Worm (Caenorhabditis elegans): ENCODE measurements around the gene F32A5.4.
A peak's percentile ranks its signal among the peaks of the same experiment; 100 is the strongest.

Gene F32A5.4

ce11 chrII:7269783-7270182 is 40.8 kb downstream of the F32A5.4 start:
- TF ChIP-seq fkh-10 (GFP tag; optimal IDR thresholded peaks at IDR 0.05) (no peak), pros-1 (tag; optimal IDR thresholded peaks at IDR 0.05) (no peak), Y22D7AL.16 (tag; optimal IDR thresholded peaks at IDR 0.05) (no peak), ref-2 (tag; optimal IDR thresholded peaks at IDR 0.05) (no peak), ceh-14 (tag; optimal IDR thresholded peaks at IDR 0.05) (no peak), unc-3 (GFP tag; conservative IDR thresholded peaks at IDR 0.05) (no peak), unc-3 (tag; optimal IDR thresholded peaks at IDR 0.05) (no peak), rnt-1 (tag; optimal IDR thresholded peaks at IDR 0.05) (no peak), lim-6 (tag; optimal IDR thresholded peaks at IDR 0.05) (no peak), K02D7.2 (tag; optimal IDR thresholded peaks at IDR 0.05) (no peak), ceh-2 (tag; optimal IDR thresholded peaks at IDR 0.05) (no peak), pqm-1 (tag; optimal IDR thresholded peaks at IDR 0.05) (no peak)

- no peak for TF ChIP-seq che-1 (tag; optimal IDR thresholded peaks at IDR 0.05)
- no peak for TF ChIP-seq madf-2 (tag; optimal IDR thresholded peaks at IDR 0.05)
- no peak for TF ChIP-seq K09A11.1 (tag; optimal IDR thresholded peaks at IDR 0.05; ENCODE audit: insufficient read depth)
- no peak for TF ChIP-seq hlh-8 (tag; optimal IDR thresholded peaks at IDR 0.05)
- TF ChIP-seq elt-4 (tag; optimal IDR thresholded peaks at IDR 0.05) = no peak
- TF ChIP-seq npax-4 (tag; optimal IDR thresholded peaks at IDR 0.05) = no peak
- no peak for TF ChIP-seq C08G9.2 (tag; optimal IDR thresholded peaks at IDR 0.05)
- TF ChIP-seq pat-9 (tag; optimal IDR thresholded peaks at IDR 0.05) = no peak
- TF ChIP-seq ceh-6 (GFP tag; optimal IDR thresholded peaks at IDR 0.05) = no peak
- TF ChIP-seq ceh-24 (tag; optimal IDR thresholded peaks at IDR 0.05) = no peak
- no peak for TF ChIP-seq nhr-232 (tag; optimal IDR thresholded peaks at IDR 0.05)
- TF ChIP-seq unc-3 (GFP tag; conservative IDR thresholded peaks at IDR 0.05) = no peak
- no peak for TF ChIP-seq unc-3 (tag; optimal IDR thresholded peaks at IDR 0.05)
- TF ChIP-seq ceh-19 (GFP tag; optimal IDR thresholded peaks at IDR 0.05) = no peak
- no peak for TF ChIP-seq pag-3 (tag; optimal IDR thresholded peaks at IDR 0.05; ENCODE audit: borderline replicate concordance)
- TF ChIP-seq ama-1 (optimal IDR thresholded peaks at IDR 0.05) = no peak
- TF ChIP-seq dmd-4 (tag; optimal IDR thresholded peaks at IDR 0.05; ENCODE audit: borderline replicate concordance) = no peak
- TF ChIP-seq lim-6 (tag; optimal IDR thresholded peaks at IDR 0.05) = no peak
- no peak for TF ChIP-seq ceh-45 (GFP tag; IDR thresholded peaks at IDR 0.05)
Observed at ce11 chrII:7272513-7272912, 43.6 kb downstream of the F32A5.4 start.

ce11 chrII:7273517-7273916 is 44.6 kb downstream of the F32A5.4 start:
- TF ChIP-seq elt-2 (tag; optimal IDR thresholded peaks at IDR 0.05) (peak; percentile 73), fax-1 (tag; optimal IDR thresholded peaks at IDR 0.05) (no peak)

ce11 chrII:7277257-7277656 is 48.3 kb downstream of the F32A5.4 start:
- TF ChIP-seq K09A11.1 (tag; optimal IDR thresholded peaks at IDR 0.05; ENCODE audit: insufficient read depth) (no peak), ceh-45 (GFP tag; IDR thresholded peaks at IDR 0.05) (no peak), nhr-232 (tag; optimal IDR thresholded peaks at IDR 0.05) (no peak), nfya-1 (tag; optimal IDR thresholded peaks at IDR 0.05) (no peak), hlh-30 (tag; optimal IDR thresholded peaks at IDR 0.05; ENCODE audit: insufficient read depth) (no peak), madf-2 (tag; optimal IDR thresholded peaks at IDR 0.05) (no peak), zip-5 (tag; optimal IDR thresholded peaks at IDR 0.05) (no peak), ceh-24 (tag; optimal IDR thresholded peaks at IDR 0.05) (no peak), lim-6 (tag; optimal IDR thresholded peaks at IDR 0.05) (no peak), eyg-1 (tag; optimal IDR thresholded peaks at IDR 0.05) (no peak), hlh-15 (tag; optimal IDR thresholded peaks at IDR 0.05) (no peak), pha-2 (tag; optimal IDR thresholded peaks at IDR 0.05) (no peak)

ce11 chrII:7277925-7278324 is 49.0 kb downstream of the F32A5.4 start:
- TF ChIP-seq ceh-45 (GFP tag; IDR thresholded peaks at IDR 0.05) = no peak
- no peak for TF ChIP-seq nhr-232 (tag; optimal IDR thresholded peaks at IDR 0.05)
- no peak for TF ChIP-seq ets-4 (tag; optimal IDR thresholded peaks at IDR 0.05)
- TF ChIP-seq ceh-6 (GFP tag; optimal IDR thresholded peaks at IDR 0.05) = no peak
- no peak for TF ChIP-seq sdc-2 (tag; optimal IDR thresholded peaks at IDR 0.05)
- TF ChIP-seq ceh-24 (tag; optimal IDR thresholded peaks at IDR 0.05) = no peak
- no peak for TF ChIP-seq zip-5 (tag; optimal IDR thresholded peaks at IDR 0.05)
- no peak for TF ChIP-seq ceh-34 (tag; optimal IDR thresholded peaks at IDR 0.05)
- TF ChIP-seq unc-86 (tag; optimal IDR thresholded peaks at IDR 0.05) = no peak
- TF ChIP-seq pros-1 (tag; optimal IDR thresholded peaks at IDR 0.05) = no peak
- no peak for TF ChIP-seq unc-3 (GFP tag; conservative IDR thresholded peaks at IDR 0.05)
- TF ChIP-seq unc-3 (tag; optimal IDR thresholded peaks at IDR 0.05) = no peak
- TF ChIP-seq fkh-6 (tag; optimal IDR thresholded peaks at IDR 0.05) = no peak
- TF ChIP-seq sox-2 (GFP tag; IDR thresholded peaks at IDR 0.05) = no peak
